Fruit fly (Drosophila melanogaster): ENCODE measurements around the gene Grip84.

Gene Grip84

DNA sequence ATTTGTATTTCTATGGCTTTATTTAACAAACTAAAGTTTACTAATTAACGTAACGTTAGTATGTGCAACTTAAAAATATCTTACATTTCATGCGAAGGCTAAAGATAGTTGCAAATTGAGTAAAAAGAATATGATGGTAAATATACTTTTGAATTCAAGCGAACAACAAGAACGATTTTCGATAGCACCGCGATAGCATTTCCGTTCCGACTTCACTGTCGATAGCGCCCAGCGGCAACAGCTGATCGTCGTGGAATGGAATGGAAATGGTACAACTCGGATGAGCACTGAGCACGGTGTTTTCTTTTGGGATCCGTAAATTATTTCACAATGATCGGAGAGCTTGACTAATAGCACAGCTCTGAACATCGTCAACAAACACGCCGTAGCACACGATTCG is 47.9 kb upstream of the Grip84 start (continued):
- TF ChIP-seq dac (GFP tag; optimal IDR thresholded peaks at IDR 0.05): no peak
- no peak for TF ChIP-seq CG31627 (GFP tag; optimal IDR thresholded peaks at IDR 0.05)
- TF ChIP-seq svp (GFP tag): no peak
- TF ChIP-seq Met (GFP tag; optimal IDR thresholded peaks at IDR 0.05): no peak
- TF ChIP-seq CG6276 (GFP tag; optimal IDR thresholded peaks at IDR 0.05): no peak
- TF ChIP-seq CG10669 (GFP tag; optimal IDR thresholded peaks at IDR 0.05): no peak
- TF ChIP-seq eg (GFP tag; IDR thresholded peaks at IDR 0.05): no peak; the same call in 1 of the 3 replicates
- peak; percentile 29 for TF ChIP-seq fkh (GFP tag; optimal IDR thresholded peaks at IDR 0.05)
- TF ChIP-seq Sox102F (GFP tag; optimal IDR thresholded peaks at IDR 0.05): no peak
- no peak for TF ChIP-seq Ets96B (tag; optimal IDR thresholded peaks at IDR 0.05)
- TF ChIP-seq esn (GFP tag; optimal IDR thresholded peaks at IDR 0.05): peak; percentile 70
- TF ChIP-seq CG8632 (GFP tag; optimal IDR thresholded peaks at IDR 0.05): no peak

DNA sequence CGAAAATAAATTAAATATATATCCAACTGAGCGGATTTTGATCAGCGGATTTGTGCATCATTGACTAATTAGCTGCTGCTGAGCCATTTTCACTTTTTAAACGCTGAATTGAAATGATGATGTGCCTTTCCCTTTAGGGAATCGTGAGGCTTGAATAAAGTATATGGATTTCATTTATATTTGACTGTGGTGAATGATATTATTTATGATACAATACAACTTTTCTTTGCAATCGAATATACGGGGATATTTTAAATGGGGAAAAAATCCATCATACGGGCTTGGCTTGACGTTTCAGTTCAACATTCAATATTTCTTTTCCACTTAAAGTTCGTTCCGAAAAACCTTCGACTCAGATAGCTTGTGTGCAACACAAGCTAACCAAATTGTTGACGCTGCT is 45.7 kb upstream of the Grip84 start, which contains the start of the genes Shawn and Tyler:
Shawn (plus strand) TSS at position 301 of the 400 bp plus-strand sequence.
Tyler (plus strand) TSS at position 301 of the 400 bp plus-strand sequence.
- no peak for TF ChIP-seq fd85E (GFP tag; optimal IDR thresholded peaks at IDR 0.05)
- no peak for TF ChIP-seq CG7368 (GFP tag; optimal IDR thresholded peaks at IDR 0.05)
- no peak for TF ChIP-seq CG10631 (GFP tag; optimal IDR thresholded peaks at IDR 0.05)

DNA sequence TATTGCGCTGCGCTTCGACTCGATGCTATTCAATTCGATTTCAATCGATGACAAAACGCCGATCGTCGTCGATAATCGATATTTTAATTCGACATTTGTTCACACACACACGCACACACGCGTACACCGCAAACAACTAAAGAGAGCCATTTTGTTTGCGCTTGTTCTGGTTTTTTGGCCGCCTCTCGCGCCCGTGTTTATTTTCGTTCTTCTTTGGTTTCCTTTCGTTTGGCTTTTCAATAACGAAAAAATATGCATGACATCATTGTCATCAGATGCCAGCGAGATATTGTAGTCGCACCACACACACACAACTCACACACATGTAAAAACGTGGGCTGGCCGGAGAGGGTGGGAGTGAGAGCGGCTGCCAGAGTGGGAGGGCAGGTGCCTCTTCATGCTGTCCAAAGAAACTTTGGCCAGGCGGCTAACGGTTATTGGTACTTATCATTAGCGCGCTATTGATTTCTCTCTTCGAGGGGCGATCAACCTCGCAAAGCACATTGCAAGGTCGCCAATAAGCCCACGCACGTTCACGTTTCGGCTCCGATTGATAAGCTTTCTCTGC is 42.6 kb upstream of the Grip84 start:
- TF ChIP-seq CG3032 (tag; optimal IDR thresholded peaks at IDR 0.05): no peak
- peak; percentile 77 for TF ChIP-seq fkh (GFP tag; optimal IDR thresholded peaks at IDR 0.05)
- no peak for TF ChIP-seq CG34406 (GFP tag; optimal IDR thresholded peaks at IDR 0.05)
- peak; percentile 57 for TF ChIP-seq vri (GFP tag; optimal IDR thresholded peaks at IDR 0.05)
- peak; percentile 18 for TF ChIP-seq Eip78C (GFP tag)

DNA sequence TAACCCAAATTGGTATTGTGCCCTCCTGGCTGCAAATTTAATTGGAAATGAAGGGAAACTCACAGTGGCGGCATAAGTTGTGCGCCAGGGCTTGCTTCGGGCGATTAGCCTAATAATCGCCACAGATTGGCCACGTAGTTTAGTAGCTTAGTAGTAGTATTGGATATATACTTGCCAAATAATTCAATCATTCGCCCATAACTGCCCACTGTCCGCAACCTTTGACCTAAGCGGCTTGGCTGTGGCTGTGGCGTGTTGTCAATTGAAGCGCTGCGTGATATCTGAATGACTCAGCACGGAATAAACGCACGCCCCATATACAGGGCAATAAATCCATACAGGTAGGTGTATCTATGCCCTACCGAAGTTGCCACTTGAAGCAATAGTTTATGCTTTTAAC is 41.4 kb upstream of the Grip84 start:
- TF ChIP-seq Lpt (GFP tag; optimal IDR thresholded peaks at IDR 0.05) (no peak), Sox14 (GFP tag; optimal IDR thresholded peaks at IDR 0.05) (no peak), Gug (GFP tag; IDR thresholded peaks at IDR 0.05) (no peak), Sox15 (GFP tag; optimal IDR thresholded peaks at IDR 0.05) (no peak), svp (GFP tag) (peak; percentile 77)

DNA sequence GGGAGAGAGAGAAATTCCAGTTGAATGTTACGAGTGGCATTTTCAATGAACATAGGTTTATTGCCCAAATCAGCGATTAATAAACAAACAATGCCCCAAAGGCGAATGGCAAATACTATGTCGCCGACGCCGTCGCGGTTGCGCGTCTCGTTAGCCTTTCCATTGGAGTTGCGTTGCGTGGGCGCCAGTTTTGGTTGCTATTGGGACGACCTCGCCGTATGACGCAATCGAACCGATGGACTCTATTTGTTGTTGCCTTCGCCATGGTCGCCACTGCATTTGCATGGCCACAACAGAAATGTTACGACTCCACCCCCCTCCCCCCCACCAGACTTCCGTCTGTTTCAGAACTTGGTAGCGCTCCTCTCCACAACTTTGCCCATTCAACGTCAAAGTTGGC is 41.0 kb upstream of the Grip84 start:
- TF ChIP-seq fd85E (GFP tag; optimal IDR thresholded peaks at IDR 0.05): no peak
- no peak for TF ChIP-seq CG8632 (GFP tag; optimal IDR thresholded peaks at IDR 0.05)
- TF ChIP-seq CG3032 (tag; optimal IDR thresholded peaks at IDR 0.05): no peak
- no peak for TF ChIP-seq ss (GFP tag; optimal IDR thresholded peaks at IDR 0.05)

DNA sequence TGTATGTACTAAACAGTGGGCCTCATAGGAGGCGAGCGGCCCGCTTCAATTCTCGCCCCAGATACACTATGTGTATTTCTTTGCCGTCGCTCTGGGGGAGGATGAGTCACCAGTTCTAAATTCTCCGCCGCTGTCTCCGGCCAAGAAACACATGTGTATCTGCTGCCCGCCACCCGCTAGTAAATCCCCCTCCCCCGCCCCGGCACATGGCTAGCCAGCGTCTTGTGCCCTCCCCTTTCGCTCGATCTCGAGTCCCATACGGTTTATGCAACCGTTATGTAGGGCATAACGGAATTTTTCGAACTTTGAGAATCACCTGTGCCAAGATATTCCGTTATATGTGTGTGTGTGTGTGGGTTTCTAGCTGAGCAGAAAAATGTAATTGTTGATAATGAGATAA is 40.4 kb upstream of the Grip84 start:
- TF ChIP-seq fkh (GFP tag; optimal IDR thresholded peaks at IDR 0.05) (peak; percentile 37), net (GFP tag; optimal IDR thresholded peaks at IDR 0.05) (peak; percentile 10), acj6 (GFP tag; optimal IDR thresholded peaks at IDR 0.05) (no peak)

DNA sequence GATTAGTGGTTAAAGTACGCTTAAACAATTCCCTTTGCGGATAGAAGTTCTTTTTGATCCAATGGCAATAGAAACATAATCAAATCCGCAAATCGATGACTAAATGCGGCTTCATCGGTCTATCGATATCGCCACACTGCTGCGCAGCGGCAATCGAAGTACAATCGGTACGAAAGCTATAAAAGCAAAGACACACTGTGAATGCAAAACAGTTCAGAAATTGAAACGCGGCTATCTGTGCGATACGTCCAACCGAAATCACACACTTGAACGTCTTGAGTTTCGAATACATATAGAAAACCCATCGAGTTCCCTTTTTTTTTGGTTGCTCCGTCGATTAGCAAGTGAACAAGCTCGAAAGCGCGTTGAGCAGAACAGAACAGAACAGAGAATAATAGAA is 39.4 kb upstream of the Grip84 start, which contains the start of gene CG14207:
CG14207 (plus strand) TSS at position 203 of the 400 bp plus-strand sequence.
- TF ChIP-seq eg (GFP tag; IDR thresholded peaks at IDR 0.05) (peak; percentile 28; the same call in 1 of the 3 replicates), net (GFP tag; optimal IDR thresholded peaks at IDR 0.05) (no peak), CG3919 (GFP tag; optimal IDR thresholded peaks at IDR 0.05) (peak; percentile 2), Eip78C (GFP tag) (peak; percentile 66), esn (GFP tag; optimal IDR thresholded peaks at IDR 0.05) (peak; percentile 19), Met (GFP tag; optimal IDR thresholded peaks at IDR 0.05) (peak; percentile 3), CG16779 (tag; optimal IDR thresholded peaks at IDR 0.05) (peak; percentile 29), ss (GFP tag; optimal IDR thresholded peaks at IDR 0.05) (peak; percentile 2 to 10), CG6163 (GFP tag; IDR thresholded peaks at IDR 0.05) (peak; percentile 47; the same call in 1 of the 3 replicates), CG6808 (GFP tag; optimal IDR thresholded peaks at IDR 0.05) (peak; percentile 31), vri (GFP tag; optimal IDR thresholded peaks at IDR 0.05) (peak; percentile 50), topi (GFP tag; optimal IDR thresholded peaks at IDR 0.05) (no peak), Sox102F (GFP tag; optimal IDR thresholded peaks at IDR 0.05) (peak; percentile 11), CG3032 (tag; optimal IDR thresholded peaks at IDR 0.05) (peak; percentile 0), CG15336 (GFP tag; IDR thresholded peaks at IDR 0.05) (no peak), Sox14 (GFP tag; optimal IDR thresholded peaks at IDR 0.05) (peak; percentile 34)
